Fruit fly (Drosophila melanogaster) whole organism, embryonic: ENCODE measurements around the gene Amun.

Experiments used
- ATbp ChIP-seq: fragments of 200-800 bp; sonication (Bioruptor generic); optimal IDR thresholded peaks from 2 replicates; lab custom pipeline; 2017; ENCODE audit warnings: missing biosample characterization, mild to moderate bottlenecking, missing genetic modification characterization, missing genetic modification reagents
- CG11504 ChIP-seq: fragments of 200-800 bp; sonication (Bioruptor generic); optimal IDR thresholded peaks from 3 replicates; lab custom pipeline; 2019; ENCODE audit warnings: missing biosample characterization, mild to moderate bottlenecking, missing genetic modification characterization, moderate library complexity
- CG11695 ChIP-seq: fragments of 200-800 bp; sonication (Bioruptor generic); IDR thresholded peaks from 3 replicates; pipeline ENCODE4 v1.3.6; 2022; ENCODE audit warnings: missing biosample characterization, missing genetic modification characterization
- CG12155 ChIP-seq: fragments of 200-800 bp; sonication (Bioruptor generic); optimal IDR thresholded peaks from 3 replicates; lab custom pipeline; 2016; ENCODE audit warnings: missing biosample characterization, missing genetic modification characterization
- CG12744 ChIP-seq: fragments of 200-800 bp; sonication (Bioruptor generic); optimal IDR thresholded peaks from 2 replicates; lab custom pipeline; 2016; ENCODE audit warnings: missing biosample characterization, missing genetic modification characterization
- CG13424 ChIP-seq: fragments of 200-800 bp; sonication (Bioruptor generic); optimal IDR thresholded peaks from 2 replicates; lab custom pipeline; 2019; ENCODE audit warnings: missing biosample characterization, mild to moderate bottlenecking, missing genetic modification characterization, moderate library complexity
- CG15514 ChIP-seq: fragments of 200-800 bp; sonication (Bioruptor generic); optimal IDR thresholded peaks from 3 replicates; lab custom pipeline; 2017; ENCODE audit warnings: missing biosample characterization, missing genetic modification characterization, mild to moderate bottlenecking, moderate library complexity, missing genetic modification reagents
- CG16779 ChIP-seq: fragments of 200-800 bp; sonication (Bioruptor generic); IDR thresholded peaks from 2 replicates; pipeline ENCODE4 v1.3.6; 2022; ENCODE audit warnings: missing biosample characterization, missing genetic modification characterization
- CG18764 ChIP-seq: fragments of 200-800 bp; sonication (Bioruptor generic); optimal IDR thresholded peaks from 3 replicates; lab custom pipeline; 2016; ENCODE audit warnings: missing biosample characterization, missing genetic modification characterization
- CG31388 ChIP-seq: fragments of 200-800 bp; sonication (Bioruptor generic); optimal IDR thresholded peaks from 2 replicates; lab custom pipeline; 2016; ENCODE audit warnings: missing biosample characterization, missing genetic modification characterization
- CG34376 ChIP-seq: fragments of 200-800 bp; sonication (Bioruptor generic); optimal IDR thresholded peaks from 2 replicates; lab custom pipeline; 2018; ENCODE audit warnings: missing biosample characterization, mild to moderate bottlenecking, missing genetic modification characterization
- CG4617 ChIP-seq: fragments of 200-800 bp; sonication (Bioruptor generic); optimal IDR thresholded peaks from 3 replicates; lab custom pipeline; 2016; ENCODE audit warnings: missing biosample characterization, missing genetic modification characterization, borderline replicate concordance
- CG4730 ChIP-seq: fragments of 200-800 bp; sonication (Bioruptor generic); IDR thresholded peaks from 2 replicates; pipeline ENCODE4 v1.3.6; 2022; ENCODE audit warnings: missing biosample characterization, missing genetic modification characterization
- CG9727 ChIP-seq: fragments of 200-800 bp; sonication (Bioruptor generic); optimal IDR thresholded peaks from 3 replicates; lab custom pipeline; 2017; ENCODE audit warnings: missing biosample characterization, mild to moderate bottlenecking, missing genetic modification characterization
- CG9932 ChIP-seq: fragments of 200-800 bp; sonication (Bioruptor generic); IDR thresholded peaks from 2 replicates; pipeline ENCODE4 v1.3.6; 2022; ENCODE audit warnings: missing biosample characterization, missing genetic modification characterization
- Dek ChIP-seq: fragments of 200-800 bp; sonication (Bioruptor generic); optimal IDR thresholded peaks from 3 replicates; lab custom pipeline; 2019; ENCODE audit warnings: missing biosample characterization, mild to moderate bottlenecking, missing genetic modification characterization, moderate library complexity
- Eip74EF ChIP-seq, 2 experiments: fragments of 200-800 bp in 1 of 2; fragments of >200 bp in 1 of 2; sonication (Bioruptor generic) in 1 of 2; optimal IDR thresholded peaks; 2 replicates each; lab custom pipeline; 2017 to 2019; ENCODE audit warnings: missing biosample characterization in 2 of 2, missing genetic modification characterization in 2 of 2, mild to moderate bottlenecking in 1 of 2, moderate library complexity in 1 of 2
- Elba2 ChIP-seq: fragments of 200-800 bp; sonication (Bioruptor generic); optimal IDR thresholded peaks from 3 replicates; lab custom pipeline; 2016; ENCODE audit warnings: missing biosample characterization, missing genetic modification characterization
- HLH3B ChIP-seq: fragments of 200-800 bp; sonication (Bioruptor generic); IDR thresholded peaks from 2 replicates; pipeline ENCODE4 v1.3.6; 2022; ENCODE audit warnings: missing biosample characterization, missing genetic modification characterization
- HLH4C ChIP-seq: fragments of 200-800 bp; sonication (Bioruptor generic); IDR thresholded peaks from 3 replicates; pipeline ENCODE4 v1.3.6; 2022; ENCODE audit warnings: missing biosample characterization, missing genetic modification characterization; ENCODE audit not compliant: partially characterized antibody
- HmgD ChIP-seq: fragments of 200-800 bp; sonication (Bioruptor generic); optimal IDR thresholded peaks from 3 replicates; lab custom pipeline; 2016; ENCODE audit warnings: missing biosample characterization, missing genetic modification characterization
- Hmr ChIP-seq: fragments of 200-800 bp; sonication (Bioruptor generic); optimal IDR thresholded peaks from 3 replicates; lab custom pipeline; 2017; ENCODE audit warnings: mild to moderate bottlenecking, missing biosample characterization, missing genetic modification reagents, missing genetic modification characterization
- Jarid2 ChIP-seq: fragments of 200-800 bp; sonication (Bioruptor generic); optimal IDR thresholded peaks from 3 replicates; lab custom pipeline; 2017; ENCODE audit warnings: mild to moderate bottlenecking, missing biosample characterization, missing genetic modification reagents, missing genetic modification characterization
- MBD-R2 ChIP-seq: fragments of 200-800 bp; sonication (Bioruptor generic); IDR thresholded peaks from 2 replicates; pipeline ENCODE4 v1.3.6; 2022; ENCODE audit warnings: missing biosample characterization, missing genetic modification characterization
- Meics ChIP-seq: fragments of 200-800 bp; sonication (Bioruptor generic); optimal IDR thresholded peaks from 2 replicates; lab custom pipeline; 2017; ENCODE audit warnings: missing biosample characterization, mild to moderate bottlenecking, missing genetic modification characterization
- Oli ChIP-seq: fragments of 200-800 bp; sonication (Bioruptor generic); optimal IDR thresholded peaks from 2 replicates; lab custom pipeline; 2018; ENCODE audit warnings: missing biosample characterization, mild to moderate bottlenecking, missing genetic modification characterization, moderate library complexity
- Sox100B ChIP-seq: fragments of 200-800 bp; sonication (Bioruptor generic); optimal IDR thresholded peaks from 3 replicates; lab custom pipeline; 2018; ENCODE audit warnings: missing biosample characterization, mild to moderate bottlenecking, missing genetic modification characterization
- Spps ChIP-seq: fragments of 200-800 bp; sonication (Bioruptor generic); optimal IDR thresholded peaks from 2 replicates; lab custom pipeline; 2018; ENCODE audit warnings: missing biosample characterization, mild to moderate bottlenecking, missing genetic modification characterization
- Sry-β ChIP-seq: fragments of 200-800 bp; sonication (Bioruptor generic); optimal IDR thresholded peaks from 2 replicates; lab custom pipeline; 2018; ENCODE audit warnings: missing biosample characterization, mild to moderate bottlenecking, missing genetic modification characterization, moderate library complexity
- Usf ChIP-seq: fragments of 200-800 bp; sonication (Bioruptor generic); optimal IDR thresholded peaks from 2 replicates; lab custom pipeline; 2017; ENCODE audit warnings: missing genotype, missing biosample characterization, missing genetic modification characterization
- Xrp1 ChIP-seq: fragments of 200-800 bp; sonication (Bioruptor generic); IDR thresholded peaks from 2 replicates; pipeline ENCODE4 v1.3.6; 2022; ENCODE audit warnings: missing biosample characterization, missing genetic modification characterization
- aop ChIP-seq: fragments of 200-800 bp; sonication (Bioruptor generic); IDR thresholded peaks from 2 replicates; pipeline ENCODE4 v1.3.6; 2022; ENCODE audit warnings: missing biosample characterization, missing genetic modification characterization
- emc ChIP-seq: fragments of 200-800 bp; sonication (Bioruptor generic); optimal IDR thresholded peaks from 2 replicates; lab custom pipeline; 2016; ENCODE audit warnings: missing biosample characterization, missing genetic modification characterization
- exex ChIP-seq: fragments of 200-800 bp; sonication (Bioruptor generic); optimal IDR thresholded peaks from 4 replicates; lab custom pipeline; 2018; ENCODE audit warnings: missing biosample characterization, mild to moderate bottlenecking, missing genetic modification characterization, moderate library complexity
- ham ChIP-seq: fragments of 200-800 bp; sonication (Bioruptor generic); IDR thresholded peaks from 2 replicates; pipeline ENCODE4 v1.3.6; 2022; ENCODE audit warnings: missing biosample characterization, missing genetic modification characterization
- hbn ChIP-seq: fragments of 200-800 bp; sonication (Bioruptor generic); IDR thresholded peaks from 2 replicates; pipeline ENCODE4 v1.3.6; 2022; ENCODE audit warnings: missing biosample characterization, missing genetic modification characterization; ENCODE audit not compliant: partially characterized antibody
- klu ChIP-seq: fragments of 200-800 bp; sonication (Bioruptor generic); IDR thresholded peaks from 2 replicates; pipeline ENCODE4 v1.3.6; 2022; ENCODE audit warnings: missing biosample characterization, missing genetic modification characterization
- lbe ChIP-seq: fragments of 200-800 bp; sonication (Bioruptor generic); optimal IDR thresholded peaks from 2 replicates; lab custom pipeline; 2016; ENCODE audit warnings: missing biosample characterization, mild to moderate bottlenecking, missing genetic modification characterization
- mam ChIP-seq: fragments of 200-800 bp; sonication (Bioruptor generic); optimal IDR thresholded peaks from 3 replicates; lab custom pipeline; 2016; ENCODE audit warnings: missing biosample characterization, missing genetic modification characterization
- oc ChIP-seq: fragments of 200-800 bp; sonication (Bioruptor generic); optimal IDR thresholded peaks from 2 replicates; lab custom pipeline; 2018; ENCODE audit warnings: missing biosample characterization, mild to moderate bottlenecking, missing genetic modification characterization, moderate library complexity
- onecut ChIP-seq: fragments of 200-800 bp; sonication (Bioruptor generic); IDR thresholded peaks from 2 replicates; pipeline ENCODE4 v1.3.6; 2022; ENCODE audit warnings: missing biosample characterization, missing genetic modification characterization
- otp ChIP-seq: fragments of 200-800 bp; sonication (Bioruptor generic); IDR thresholded peaks from 3 replicates; pipeline ENCODE4, ENCODE4 v1.3.6; 2022; ENCODE audit warnings: missing biosample characterization, missing genetic modification characterization
- pfk ChIP-seq: fragments of 200-800 bp; sonication (Bioruptor generic); optimal IDR thresholded peaks from 2 replicates; lab custom pipeline; 2018; ENCODE audit warnings: missing biosample characterization, mild to moderate bottlenecking, missing genetic modification characterization, moderate library complexity
- sisA ChIP-seq: fragments of 200-800 bp; sonication (Bioruptor generic); IDR thresholded peaks from 2 replicates; pipeline ENCODE4 v1.3.6; 2022; ENCODE audit warnings: missing biosample characterization, missing genetic modification characterization
- slbo ChIP-seq: fragments of 200-800 bp; sonication (Bioruptor generic); IDR thresholded peaks from 2 replicates; pipeline ENCODE4 v1.3.6; 2022; ENCODE audit warnings: missing biosample characterization, missing genetic modification characterization
- so ChIP-seq: fragments of 200-800 bp; sonication (Bioruptor generic); IDR thresholded peaks from 3 replicates; pipeline ENCODE4 v1.3.6; 2022; ENCODE audit warnings: missing biosample characterization, missing genetic modification characterization
- tna ChIP-seq: fragments of 200-800 bp; sonication (Bioruptor generic); IDR thresholded peaks from 2 replicates; pipeline ENCODE4 v1.3.6; 2022; ENCODE audit warnings: missing biosample characterization, missing genetic modification characterization; ENCODE audit not compliant: partially characterized antibody
- tx ChIP-seq: fragments of 200-800 bp; sonication (Bioruptor generic); optimal IDR thresholded peaks from 2 replicates; lab custom pipeline; 2016; ENCODE audit warnings: missing biosample characterization, missing genetic modification characterization
- unc-4 ChIP-seq: fragments of 200-800 bp; sonication (Bioruptor generic); IDR thresholded peaks from 2 replicates; pipeline ENCODE4 v1.3.6; 2022; ENCODE audit warnings: missing biosample characterization, missing genetic modification characterization; ENCODE audit not compliant: partially characterized antibody

Amun gene

DNA sequence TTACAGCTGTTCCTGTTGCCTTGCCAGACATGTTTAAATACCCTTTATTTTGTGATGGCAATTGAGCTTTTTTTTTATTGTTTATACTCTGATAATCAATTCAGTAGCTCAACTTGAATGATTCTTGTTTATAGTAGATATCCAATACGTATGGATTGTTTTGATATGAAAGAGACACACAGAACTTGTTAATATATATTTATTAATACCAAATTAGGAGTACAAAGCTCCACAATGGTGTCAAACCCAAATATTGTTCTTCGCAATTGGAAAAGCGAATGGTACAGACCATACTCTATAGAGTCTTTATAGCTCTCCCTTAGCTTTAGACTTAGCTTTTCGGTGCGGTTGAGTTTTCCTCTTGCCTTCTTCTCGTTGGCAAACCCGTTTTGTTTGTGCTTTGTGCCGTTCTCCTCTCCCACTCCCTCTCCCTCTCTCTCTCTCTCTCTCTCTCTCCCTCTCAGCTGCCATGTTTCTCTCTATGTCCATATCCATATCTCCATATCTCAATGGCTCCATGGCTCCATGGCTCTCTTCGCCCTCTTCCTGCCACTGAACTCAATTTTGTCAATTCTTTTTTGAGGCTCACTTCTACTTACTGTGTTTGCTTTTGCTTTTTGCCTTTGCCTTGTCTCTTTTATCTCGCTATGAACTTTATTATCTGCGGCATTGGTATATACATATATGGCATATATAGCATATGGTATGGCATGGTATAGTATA lies 29.3 kb downstream of the Amun start (continued):
- TF ChIP-seq sisA = no peak
- no peak for TF ChIP-seq slbo (GFP tag; lab: Robert Waterston, UW)
- peak; percentile 63 for TF ChIP-seq CG15514 (GFP tag; lab: Kevin White, UChicago)
- TF ChIP-seq CG34376 (GFP tag; lab: Kevin White, UChicago) = peak; percentile 80
- no peak for TF ChIP-seq aop (GFP tag; lab: Robert Waterston, UW)
- no peak for TF ChIP-seq HmgD (GFP tag; lab: Kevin White, UChicago)
- TF ChIP-seq Sox100B (GFP tag; lab: Kevin White, UChicago) = peak; percentile 25
- no peak for TF ChIP-seq CG4617 (GFP tag; lab: Kevin White, UChicago)
- TF ChIP-seq onecut (GFP tag; lab: Robert Waterston, UW) = peak; percentile 53; the same call in 1 of the 2 replicates
- TF ChIP-seq Jarid2 (GFP tag; lab: Kevin White, UChicago) = no peak
- TF ChIP-seq HLH3B = no peak
- no peak for TF ChIP-seq so (GFP tag; lab: Robert Waterston, UW)
- no peak for TF ChIP-seq CG11504 (tag; lab: Kevin White, UChicago)
- no peak for TF ChIP-seq emc (GFP tag; lab: Kevin White, UChicago)
- no peak for TF ChIP-seq tna (GFP tag; lab: Robert Waterston, UW)
- no peak for TF ChIP-seq oc (tag; lab: Kevin White, UChicago)
- no peak for TF ChIP-seq Oli (tag; lab: Kevin White, UChicago)
- TF ChIP-seq Eip74EF (GFP tag; optimal IDR thresholded peaks at IDR 0.05; lab: Kevin White, UChicago) = no peak
- peak; percentile 5 for TF ChIP-seq CG9727 (GFP tag; lab: Kevin White, UChicago)
- no peak for TF ChIP-seq CG12155 (GFP tag; lab: Kevin White, UChicago)
- peak; percentile 51 for TF ChIP-seq pfk (GFP tag; lab: Kevin White, UChicago)
- TF ChIP-seq CG18764 (GFP tag; lab: Kevin White, UChicago) = no peak
- peak; percentile 49 for TF ChIP-seq Meics (GFP tag; lab: Kevin White, UChicago)
- no peak for TF ChIP-seq CG31388
- TF ChIP-seq Spps (tag; lab: Kevin White, UChicago) = no peak
- TF ChIP-seq CG16779 (GFP tag; lab: Robert Waterston, UW) = no peak
- TF ChIP-seq MBD-R2 (GFP tag; lab: Robert Waterston, UW) = no peak
- peak; percentile 34 for TF ChIP-seq exex
- TF ChIP-seq Elba2 (GFP tag; lab: Kevin White, UChicago) = no peak
- TF ChIP-seq unc-4 (GFP tag; lab: Robert Waterston, UW) = 0 out of 2 replicates have a peak, but pooled peaks have one; percentile 37
- peak; percentile 75 for TF ChIP-seq Hmr (GFP tag; lab: Kevin White, UChicago)
- TF ChIP-seq HLH4C (GFP tag; lab: Robert Waterston, UW) = no peak
- TF ChIP-seq tx (GFP tag; lab: Kevin White, UChicago) = no peak
- TF ChIP-seq CG11695 (GFP tag; lab: Robert Waterston, UW) = peak; percentile 36; the same call in 1 of the 3 replicates
- TF ChIP-seq otp (GFP tag; lab: Robert Waterston, UW) = no peak
- no peak for TF ChIP-seq hbn (GFP tag; lab: Robert Waterston, UW)
- TF ChIP-seq ham (GFP tag; lab: Robert Waterston, UW) = no peak
- no peak for TF ChIP-seq mam (GFP tag; lab: Kevin White, UChicago)
- TF ChIP-seq CG4730 (GFP tag; lab: Robert Waterston, UW) = no peak
- TF ChIP-seq ATbp (GFP tag; lab: Kevin White, UChicago) = peak; percentile 73
- TF ChIP-seq klu = no peak
- no peak for TF ChIP-seq Usf (GFP tag; lab: Kevin White, UChicago)
- no peak for TF ChIP-seq CG9932 (GFP tag; lab: Robert Waterston, UW)
- TF ChIP-seq lbe (GFP tag; lab: Kevin White, UChicago) = no peak
- TF ChIP-seq Sry-β (GFP tag; lab: Kevin White, UChicago) = peak; percentile 25
- peak; percentile 42; the same call in 1 of the 2 replicates for TF ChIP-seq Xrp1 (GFP tag; lab: Robert Waterston, UW)
- TF ChIP-seq Dek (tag; lab: Kevin White, UChicago) = no peak
- TF ChIP-seq CG13424 (tag; lab: Kevin White, UChicago) = no peak
- no peak for TF ChIP-seq CG12744 (GFP tag; lab: Kevin White, UChicago)
